Fruit fly (Drosophila melanogaster): ENCODE measurements around the gene mRpL23.

mRpL23 gene

DNA sequence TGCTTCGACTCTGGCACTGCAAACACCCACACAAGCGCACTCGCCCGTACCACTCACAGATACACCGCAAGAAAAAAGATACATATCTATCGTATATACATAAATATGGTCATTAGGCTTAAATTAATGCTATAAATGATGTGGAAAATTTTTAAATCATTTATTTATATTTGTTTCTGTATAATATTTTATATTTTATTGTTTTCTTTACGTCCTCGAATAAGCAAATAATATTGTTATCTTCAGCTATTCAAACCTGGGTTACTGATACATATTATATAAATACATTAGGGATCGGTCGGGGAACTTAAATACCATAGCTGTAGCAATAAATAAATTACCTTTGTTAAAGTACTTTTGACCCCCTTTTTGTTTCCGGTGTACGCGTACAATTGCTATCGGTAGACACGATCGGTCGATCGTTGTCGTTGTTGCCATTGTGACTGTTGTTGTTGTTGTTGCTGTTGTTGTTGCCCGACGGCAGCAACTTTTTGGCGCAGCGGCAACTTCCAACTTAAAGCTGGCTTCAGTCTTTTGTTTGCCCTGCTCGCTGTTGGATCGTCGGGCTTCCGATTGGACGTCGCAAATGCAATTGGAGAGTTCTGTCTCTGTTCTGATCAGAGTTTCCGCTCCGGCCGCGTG, 44.0 kb upstream of the mRpL23 start (continued):
- TF ChIP-seq Sox102F (GFP tag; optimal IDR thresholded peaks at IDR 0.05) (peak; percentile 81), Eip74EF (GFP tag; optimal IDR thresholded peaks at IDR 0.05) (peak in 1 of 2 experiments; percentile 86), emc (GFP tag; optimal IDR thresholded peaks at IDR 0.05) (no peak), run (tag; optimal IDR thresholded peaks at IDR 0.05) (peak; percentile 35), sens-2 (GFP tag; IDR thresholded peaks at IDR 0.05) (no peak), CG30020 (tag; optimal IDR thresholded peaks at IDR 0.05) (peak; percentile 32), ewg (GFP tag; optimal IDR thresholded peaks at IDR 0.05) (peak; percentile 57), CG10543 (GFP tag; optimal IDR thresholded peaks at IDR 0.05) (peak; percentile 59), phol (tag; optimal IDR thresholded peaks at IDR 0.05) (peak; percentile 86), CG2116 (GFP tag; optimal IDR thresholded peaks at IDR 0.05) (no peak), CG13123 (GFP tag; optimal IDR thresholded peaks at IDR 0.05) (peak; percentile 25), CG11456 (GFP tag; IDR thresholded peaks at IDR 0.05) (no peak), Rx (GFP tag; IDR thresholded peaks at IDR 0.05) (0 out of 2 replicates have a peak, but pooled peaks have one; percentile 42), CG4854 (GFP tag; optimal IDR thresholded peaks at IDR 0.05) (no peak), CG9215 (GFP tag; IDR thresholded peaks at IDR 0.05) (peak; percentile 61), Doc2 (GFP tag; IDR thresholded peaks at IDR 0.05) (no peak), eve (GFP tag; optimal IDR thresholded peaks at IDR 0.05) (peak in 1 of 2 experiments; percentile 78), CG15011 (GFP tag; optimal IDR thresholded peaks at IDR 0.05) (peak; percentile 71), pros (GFP tag; optimal IDR thresholded peaks at IDR 0.05) (no peak), CG2712 (tag; optimal IDR thresholded peaks at IDR 0.05) (peak; percentile 81), schlank (tag; optimal IDR thresholded peaks at IDR 0.05) (no peak), zfh2 (GFP tag; optimal IDR thresholded peaks at IDR 0.05) (peak; percentile 1), gcm (GFP tag; optimal IDR thresholded peaks at IDR 0.05) (peak; percentile 79), sr (GFP tag; IDR thresholded peaks at IDR 0.05) (no peak), CG6689 (GFP tag; IDR thresholded peaks at IDR 0.05) (peak; percentile 61), exex (tag; optimal IDR thresholded peaks at IDR 0.05) (peak; percentile 9), CG1529 (GFP tag; optimal IDR thresholded peaks at IDR 0.05) (peak; percentile 72), HLH54F (GFP tag; optimal IDR thresholded peaks at IDR 0.05) (no peak), Sox100B (GFP tag; optimal IDR thresholded peaks at IDR 0.05) (peak; percentile 90), bbx (GFP tag; IDR thresholded peaks at IDR 0.05; ENCODE audit: partially characterized antibody) (no peak), C15 (GFP tag; IDR thresholded peaks at IDR 0.05) (no peak), Bgb (GFP tag; IDR thresholded peaks at IDR 0.05; ENCODE audit: partially characterized antibody) (no peak), ato (GFP tag; IDR thresholded peaks at IDR 0.05; ENCODE audit: partially characterized antibody) (no peak), CG7357 (GFP tag; IDR thresholded peaks at IDR 0.05) (peak; percentile 45; the same call in 1 of the 3 replicates), CG8944 (GFP tag; optimal IDR thresholded peaks at IDR 0.05) (no peak), dati (GFP tag; IDR thresholded peaks at IDR 0.05) (no peak), mld (GFP tag; IDR thresholded peaks at IDR 0.05; ENCODE audit: partially characterized antibody) (no peak), Fer3 (tag; optimal IDR thresholded peaks at IDR 0.05) (peak; percentile 61), tap (tag; optimal IDR thresholded peaks at IDR 0.05) (peak; percentile 68), CG13775 (GFP tag; optimal IDR thresholded peaks at IDR 0.05) (peak; percentile 70), CG30431 (GFP tag; optimal IDR thresholded peaks at IDR 0.05) (peak; percentile 73), zen2 (GFP tag; IDR thresholded peaks at IDR 0.05; ENCODE audit: partially characterized antibody) (no peak), stwl (tag; optimal IDR thresholded peaks at IDR 0.05) (no peak), Hr78 (GFP tag; optimal IDR thresholded peaks at IDR 0.05) (peak in 1 of 2 experiments; percentile 71), CG12219 (GFP tag; optimal IDR thresholded peaks at IDR 0.05) (peak; percentile 63), CG9932 (GFP tag; IDR thresholded peaks at IDR 0.05) (no peak), MESR4 (GFP tag; optimal IDR thresholded peaks at IDR 0.05) (no peak), CG6813 (GFP tag; optimal IDR thresholded peaks at IDR 0.05) (peak; percentile 64), seq (GFP tag; IDR thresholded peaks at IDR 0.05) (0 out of 2 replicates have a peak, but pooled peaks have one; percentile 49)

All from whole organism, embryonic.